Fruit fly (Drosophila melanogaster) S2 (cell line): Measurements from ENCODE around the gene CG4461.

ENCODE experiments used
- CG8478 ChIP-seq: fragments of >200 bp; optimal IDR thresholded peaks from 2 replicates; lab custom pipeline; 2018
- CTCF ChIP-seq, 2 experiments: fragments of >200 bp; optimal IDR thresholded peaks; 2 replicates each; lab custom pipeline; 2018

- TF ChIP-seq CG8478 (lab: Kevin White, UChicago) = no peak
- TF ChIP-seq CTCF (optimal IDR thresholded peaks at IDR 0.05; lab: Kevin White, UChicago) = no peak
Measured at dm6 chr3L:9398435-9398981, 23.3 kb downstream of the CG4461 start.
